Fruit fly (Drosophila melanogaster): ENCODE results near the gene CG4456.

- TF ChIP-seq CrebA (GFP tag; optimal IDR thresholded peaks at IDR 0.05; ENCODE audit: borderline replicate concordance) (no peak), CG9705 (GFP tag; optimal IDR thresholded peaks at IDR 0.05) (no peak), brk (GFP tag; optimal IDR thresholded peaks at IDR 0.05) (no peak), fru (GFP tag; optimal IDR thresholded peaks at IDR 0.05) (no peak), psq (GFP tag; optimal IDR thresholded peaks at IDR 0.05) (no peak), rgr (GFP tag; optimal IDR thresholded peaks at IDR 0.05) (no peak), h (GFP tag; optimal IDR thresholded peaks at IDR 0.05) (no peak), pan (optimal IDR thresholded peaks at IDR 0.05) (no peak)
Observed at dm6 chr3L:9355555-9355954, 17.0 kb upstream of the CG4456 start.
